Worm (Caenorhabditis elegans) whole organism, L2 larva: ENCODE measurements around the gene asns-2.

Experiments used
- C34F6.9 ChIP-seq: fragments of 150-350 bp; optimal IDR thresholded peaks from 2 replicates; lab custom pipeline; 2014; ENCODE audit warnings: missing biosample characterization, missing genetic modification characterization
- F13H6.1 ChIP-seq: sonication (generic microtip); optimal IDR thresholded peaks from 2 replicates; lab custom pipeline; 2016; ENCODE audit warnings: missing genetic modification characterization, missing compliant biosample characterization
- Y55F3AM.14 ChIP-seq: fragments of 200-800 bp; sonication (Bioruptor generic); optimal IDR thresholded peaks from 2 replicates; lab custom pipeline; 2018; ENCODE audit warnings: mild to moderate bottlenecking, missing genetic modification characterization, missing compliant biosample characterization
- ZK546.5 ChIP-seq: sonication (generic microtip); optimal IDR thresholded peaks from 2 replicates; lab custom pipeline; 2017; ENCODE audit warnings: missing biosample characterization, missing genetic modification characterization
- alr-1 ChIP-seq: fragments of 150-350 bp; optimal IDR thresholded peaks from 2 replicates; lab custom pipeline; 2014; ENCODE audit warnings: missing biosample characterization, missing genetic modification characterization
- aly-2 ChIP-seq: fragments of 150-350 bp; optimal IDR thresholded peaks from 2 replicates; lab custom pipeline; 2014; ENCODE audit warnings: missing biosample characterization, missing genetic modification characterization
- ama-1 ChIP-seq: fragments of 150-350 bp; optimal IDR thresholded peaks from 2 replicates; lab custom pipeline; 2018; ENCODE audit warnings: inconsistent platforms
- ceh-16 ChIP-seq: fragments of 150-350 bp; optimal IDR thresholded peaks from 2 replicates; lab custom pipeline; 2014; ENCODE audit warnings: missing biosample characterization, missing genetic modification characterization
- ceh-82 ChIP-seq: fragments of 150-350 bp; optimal IDR thresholded peaks from 2 replicates; lab custom pipeline; 2014; ENCODE audit warnings: missing biosample characterization, missing genetic modification characterization
- crh-2 ChIP-seq: sonication (generic microtip); optimal IDR thresholded peaks from 2 replicates; lab custom pipeline; 2017; ENCODE audit warnings: missing biosample characterization, missing genetic modification characterization
- dmd-4 ChIP-seq: sonication (generic microtip); optimal IDR thresholded peaks from 2 replicates; lab custom pipeline; 2017; ENCODE audit warnings: missing biosample characterization, missing genetic modification characterization
- egl-27 ChIP-seq: sonication (generic microtip); optimal IDR thresholded peaks from 3 replicates; lab custom pipeline; 2017; ENCODE audit warnings: missing biosample characterization, missing genetic modification reagents, missing genetic modification characterization
- elt-1 ChIP-seq: fragments of 150-350 bp; optimal IDR thresholded peaks from 2 replicates; lab custom pipeline; 2014; ENCODE audit warnings: missing biosample characterization, missing genetic modification characterization
- elt-3 ChIP-seq: sonication (generic microtip); optimal IDR thresholded peaks from 2 replicates; lab custom pipeline; 2017; ENCODE audit warnings: missing biosample characterization, missing genetic modification characterization
- fos-1 ChIP-seq: fragments of 150-350 bp; optimal IDR thresholded peaks from 2 replicates; lab custom pipeline; 2014; ENCODE audit warnings: missing biosample characterization, missing genetic modification characterization
- gmeb-1 ChIP-seq: fragments of 150-350 bp; optimal IDR thresholded peaks from 2 replicates; lab custom pipeline; 2014; ENCODE audit warnings: missing biosample characterization, missing genetic modification characterization
- lin-13 ChIP-seq: fragments of 150-350 bp; optimal IDR thresholded peaks from 2 replicates; lab custom pipeline; 2014; ENCODE audit warnings: missing biosample characterization, missing genetic modification reagents, missing genetic modification characterization
- lin-39 ChIP-seq: fragments of 150-350 bp; optimal IDR thresholded peaks from 2 replicates; lab custom pipeline; 2014; ENCODE audit warnings: missing biosample characterization, missing genetic modification reagents, missing genetic modification characterization
- lsy-2 ChIP-seq, 2 experiments: fragments of 150-350 bp in 1 of 2; sonication (generic microtip) in 1 of 2; optimal IDR thresholded peaks; 2 replicates each; lab custom pipeline; 2014 to 2017; ENCODE audit warnings: missing biosample characterization in 2 of 2, missing genetic modification characterization in 2 of 2
- mab-5 ChIP-seq: fragments of 150-350 bp; optimal IDR thresholded peaks from 2 replicates; lab custom pipeline; 2014; ENCODE audit warnings: missing biosample characterization, missing genetic modification characterization
- mbf-1 ChIP-seq: sonication (generic microtip); optimal IDR thresholded peaks from 2 replicates; lab custom pipeline; 2017; ENCODE audit warnings: missing biosample characterization, missing genetic modification characterization
- mdl-1 ChIP-seq, 2 experiments: fragments of 150-350 bp in 1 of 2; sonication (generic microtip) in 1 of 2; optimal IDR thresholded peaks; 2 replicates each; lab custom pipeline; 2017; ENCODE audit warnings: missing biosample characterization in 2 of 2, missing genetic modification characterization in 2 of 2
- nhr-11 ChIP-seq: fragments of 150-350 bp; optimal IDR thresholded peaks from 2 replicates; lab custom pipeline; 2014; ENCODE audit warnings: missing biosample characterization, missing genetic modification characterization
- nhr-12 ChIP-seq: fragments of 150-350 bp; optimal IDR thresholded peaks from 2 replicates; lab custom pipeline; 2014; ENCODE audit warnings: missing biosample characterization, missing genetic modification characterization
- nhr-129 ChIP-seq: fragments of 150-350 bp; optimal IDR thresholded peaks from 2 replicates; lab custom pipeline; 2014; ENCODE audit warnings: missing biosample characterization, missing genetic modification characterization
- nhr-23 ChIP-seq: fragments of 150-350 bp; optimal IDR thresholded peaks from 2 replicates; lab custom pipeline; 2014; ENCODE audit warnings: missing biosample characterization, missing genetic modification reagents, missing genetic modification characterization
- nhr-237 ChIP-seq: fragments of 150-350 bp; optimal IDR thresholded peaks from 2 replicates; lab custom pipeline; 2014; ENCODE audit warnings: missing biosample characterization, missing genetic modification characterization
- nhr-25 ChIP-seq: fragments of 150-350 bp; sonication (generic microtip); optimal IDR thresholded peaks from 3 replicates; lab custom pipeline; 2014; ENCODE audit warnings: missing biosample characterization, missing genetic modification characterization
- nhr-77 ChIP-seq: fragments of 150-350 bp; optimal IDR thresholded peaks from 2 replicates; lab custom pipeline; 2014; ENCODE audit warnings: missing biosample characterization, missing genetic modification characterization
- peb-1 ChIP-seq: fragments of 150-350 bp; optimal IDR thresholded peaks from 2 replicates; lab custom pipeline; 2014; ENCODE audit warnings: missing biosample characterization, missing genetic modification characterization
- sem-4 ChIP-seq: fragments of 150-350 bp; optimal IDR thresholded peaks from 2 replicates; lab custom pipeline; 2014; ENCODE audit warnings: missing biosample characterization, missing genetic modification reagents, missing genetic modification characterization
- skn-1 ChIP-seq: sonication (generic microtip); optimal IDR thresholded peaks from 2 replicates; lab custom pipeline; 2017; ENCODE audit warnings: missing biosample characterization, missing genetic modification characterization
- sma-3 ChIP-seq: sonication (generic microtip); optimal IDR thresholded peaks from 2 replicates; lab custom pipeline; 2016; ENCODE audit warnings: missing genetic modification reagents, missing genetic modification characterization, missing compliant biosample characterization
- sma-9 ChIP-seq, 2 experiments: fragments of 150-350 bp in 1 of 2; sonication (generic microtip) in 1 of 2; optimal IDR thresholded peaks; 2 replicates each; lab custom pipeline; 2014 to 2016; ENCODE audit warnings: missing genetic modification characterization in 2 of 2, mild to moderate bottlenecking in 1 of 2, missing biosample characterization in 1 of 2, missing compliant biosample characterization in 1 of 2, missing genetic modification reagents in 1 of 2, moderate library complexity in 1 of 2
- snpc-4 ChIP-seq: fragments of 150-350 bp; optimal IDR thresholded peaks from 2 replicates; lab custom pipeline; 2014; ENCODE audit warnings: missing biosample characterization, missing genetic modification characterization
- unc-55 ChIP-seq: fragments of 150-350 bp; sonication (generic microtip); optimal IDR thresholded peaks from 3 replicates; lab custom pipeline; 2014; ENCODE audit warnings: missing biosample characterization, missing genetic modification reagents, missing genetic modification characterization
- unc-62 ChIP-seq: fragments of 150-350 bp; optimal IDR thresholded peaks from 2 replicates; lab custom pipeline; 2014; ENCODE audit warnings: missing biosample characterization, missing genetic modification reagents, missing genetic modification characterization
- zag-1 ChIP-seq: fragments of 150-350 bp; optimal IDR thresholded peaks from 2 replicates; lab custom pipeline; 2014; ENCODE audit warnings: missing biosample characterization, missing genetic modification characterization
- ztf-1 ChIP-seq: fragments of 200-800 bp; sonication (Bioruptor generic); conservative IDR thresholded peaks from 2 replicates; pipeline ENCODE4 v1.3.6; 2022; ENCODE audit warnings: missing genetic modification characterization, missing compliant biosample characterization

The asns-2 gene

DNA sequence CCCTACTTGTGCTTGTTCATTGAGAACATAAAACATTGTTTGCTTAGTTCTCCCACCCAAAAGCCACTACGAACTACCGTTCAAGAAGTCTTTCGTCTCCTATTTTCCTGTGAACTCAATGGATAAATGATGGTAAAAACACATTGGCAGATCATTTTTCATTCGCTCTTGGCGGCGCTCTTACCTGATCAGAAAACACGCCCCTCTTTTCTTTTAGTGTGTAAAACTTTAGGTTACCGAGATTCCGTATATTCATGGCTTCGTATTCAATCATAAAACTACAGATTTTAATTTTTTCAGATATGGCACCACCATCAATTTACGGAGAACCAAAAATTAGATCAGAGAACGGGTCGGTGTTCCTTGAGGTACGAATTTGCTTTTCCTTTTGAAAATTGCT, 12.9 kb upstream of the asns-2 start, which contains the start of gene zig-12:
Gene zig-12 (plus strand): TSS at position 301 of the 400 bp plus-strand sequence.
- TF ChIP-seq ceh-82 (tag; lab: Kevin White, UChicago), result no peak
- TF ChIP-seq ztf-1 (GFP tag; lab: Robert Waterston, UW), result no peak
- no peak for TF ChIP-seq skn-1 (tag; lab: Kevin White, UChicago)
- no peak for TF ChIP-seq dmd-4 (tag; lab: Kevin White, UChicago)
- TF ChIP-seq elt-1 (tag; lab: Kevin White, UChicago), result no peak
- no peak for TF ChIP-seq ZK546.5 (tag; lab: Kevin White, UChicago)
- TF ChIP-seq unc-62 (GFP tag; lab: Kevin White, UChicago), result no peak
- no peak for TF ChIP-seq elt-3 (tag; lab: Kevin White, UChicago)
- no peak for TF ChIP-seq sma-3
- TF ChIP-seq sma-9 (GFP tag; optimal IDR thresholded peaks at IDR 0.05; lab: Kevin White, UChicago), result no peak
- TF ChIP-seq sma-9 (tag; optimal IDR thresholded peaks at IDR 0.05; lab: Kevin White, UChicago), result no peak
- TF ChIP-seq mdl-1 (tag; optimal IDR thresholded peaks at IDR 0.05; lab: Kevin White, UChicago), result no peak

DNA sequence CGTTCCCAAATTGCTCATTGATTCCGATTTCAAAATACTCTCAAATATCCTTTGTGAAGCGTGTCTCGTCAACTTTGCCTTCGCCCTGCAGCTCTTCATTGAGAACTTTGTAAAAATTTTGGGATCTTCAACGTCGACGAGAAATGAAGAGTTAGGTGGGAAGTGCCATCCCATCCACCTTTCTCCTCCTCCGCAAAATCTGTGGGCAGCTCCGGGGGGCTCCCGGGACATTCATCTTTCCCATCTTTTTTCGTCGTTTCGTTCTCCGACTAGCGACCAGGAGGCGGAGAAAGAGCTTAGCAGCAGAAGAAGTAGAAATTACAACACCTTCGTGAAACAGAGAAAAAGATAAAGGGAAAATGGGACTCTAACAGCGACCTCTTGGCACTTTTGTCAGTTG, 12.2 kb upstream of the asns-2 start:
- no peak for TF ChIP-seq nhr-25 (tag; lab: Kevin White, UChicago)
- TF ChIP-seq gmeb-1, result no peak
- no peak for TF ChIP-seq lin-39 (tag; lab: Kevin White, UChicago)
- no peak for TF ChIP-seq nhr-11 (tag; lab: Kevin White, UChicago)
- TF ChIP-seq mab-5 (tag; lab: Kevin White, UChicago), result no peak
- TF ChIP-seq peb-1 (tag; lab: Kevin White, UChicago), result no peak
- TF ChIP-seq skn-1 (tag; lab: Kevin White, UChicago), result no peak
- peak; percentile 2 for TF ChIP-seq nhr-129
- TF ChIP-seq elt-3 (tag; lab: Kevin White, UChicago), result no peak
- TF ChIP-seq ceh-16, result no peak
- TF ChIP-seq nhr-12 (tag; lab: Kevin White, UChicago), result no peak
- no peak for TF ChIP-seq unc-55 (GFP tag; lab: Kevin White, UChicago)
- no peak for TF ChIP-seq unc-62 (GFP tag; lab: Kevin White, UChicago)
- TF ChIP-seq egl-27 (tag; lab: Kevin White, UChicago), result no peak
- no peak for TF ChIP-seq nhr-237 (tag; lab: Kevin White, UChicago)
- no peak for TF ChIP-seq ZK546.5 (tag; lab: Kevin White, UChicago)
- no peak for TF ChIP-seq lin-13 (GFP tag; lab: Kevin White, UChicago)
- TF ChIP-seq alr-1, result no peak
- no peak for TF ChIP-seq fos-1 (tag; lab: Kevin White, UChicago)
- peak; percentile 59 for TF ChIP-seq F13H6.1 (tag; lab: Kevin White, UChicago)
- no peak for TF ChIP-seq zag-1
- no peak for TF ChIP-seq C34F6.9
- TF ChIP-seq nhr-77 (tag; lab: Kevin White, UChicago), result no peak
- TF ChIP-seq Y55F3AM.14 (GFP tag; lab: Kevin White, UChicago), result no peak
- peak; percentile 39 for TF ChIP-seq sma-9 (GFP tag; optimal IDR thresholded peaks at IDR 0.05; lab: Kevin White, UChicago)
- TF ChIP-seq sma-9 (tag; optimal IDR thresholded peaks at IDR 0.05; lab: Kevin White, UChicago), result no peak
- TF ChIP-seq snpc-4, result no peak

DNA sequence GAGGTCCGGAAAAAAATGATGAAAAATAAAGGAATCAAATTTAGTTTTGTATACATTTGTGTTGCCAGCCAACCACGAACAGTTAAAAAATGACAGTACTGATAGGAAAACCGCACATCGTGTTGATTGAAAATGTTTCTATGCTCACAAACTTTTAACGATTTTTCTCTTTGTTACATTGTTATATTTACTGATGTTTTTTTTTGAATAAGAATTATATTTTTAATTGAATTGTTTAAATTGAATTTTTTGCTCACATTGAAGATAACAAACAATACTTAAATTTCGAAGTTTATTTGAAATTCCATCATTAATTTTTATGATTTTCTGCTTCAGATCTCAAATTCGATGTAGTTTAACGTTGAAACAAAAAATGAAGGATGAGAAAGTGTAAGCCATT, 10.8 kb upstream of the asns-2 start, which contains the start of gene M02D8.5:
Gene M02D8.5 (minus strand): TSS at position 101 of the 400 bp plus-strand sequence.
- no peak for TF ChIP-seq sem-4 (tag; lab: Kevin White, UChicago)
- no peak for TF ChIP-seq unc-55 (GFP tag; lab: Kevin White, UChicago)
- no peak for TF ChIP-seq nhr-237 (tag; lab: Kevin White, UChicago)
- TF ChIP-seq ama-1 (lab: Kevin White, UChicago), result no peak
- no peak for TF ChIP-seq aly-2 (tag; lab: Kevin White, UChicago)
- TF ChIP-seq, all 48 proteins: peak for 0

DNA sequence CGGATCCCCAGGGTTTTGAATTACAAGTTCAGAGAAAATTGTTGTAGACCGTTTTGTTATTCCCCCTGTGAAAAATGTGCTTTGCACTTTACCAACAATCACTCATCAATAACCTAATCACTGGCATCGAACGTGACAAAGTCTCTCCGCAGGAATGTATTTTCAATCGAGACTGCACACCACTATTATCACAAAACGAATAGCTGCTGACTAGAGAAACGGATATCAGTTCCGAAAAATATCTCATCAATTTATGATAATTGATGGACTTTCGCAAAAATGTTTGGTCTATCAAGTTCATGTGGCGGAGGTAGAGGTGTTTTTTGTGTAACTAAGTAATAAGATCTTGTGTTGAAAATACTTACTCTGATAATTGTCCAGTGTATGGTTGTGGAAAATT, 10.3 kb upstream of the asns-2 start:
- TF ChIP-seq ZK546.5 (tag; lab: Kevin White, UChicago) (no peak), nhr-23 (no peak), lsy-2 (tag; optimal IDR thresholded peaks at IDR 0.05; lab: Kevin White, UChicago) (peak in 1 of 2 experiments; percentile 6), F13H6.1 (tag; lab: Kevin White, UChicago) (peak; percentile 20), elt-1 (tag; lab: Kevin White, UChicago) (no peak), mab-5 (tag; lab: Kevin White, UChicago) (peak; percentile 57), mbf-1 (tag; lab: Kevin White, UChicago) (no peak), unc-55 (GFP tag; lab: Kevin White, UChicago) (no peak), alr-1 (no peak), crh-2 (tag; lab: Kevin White, UChicago) (peak; percentile 11), sma-9 (GFP tag; optimal IDR thresholded peaks at IDR 0.05; lab: Kevin White, UChicago) (peak; percentile 63), sma-9 (tag; optimal IDR thresholded peaks at IDR 0.05; lab: Kevin White, UChicago) (no peak), nhr-237 (tag; lab: Kevin White, UChicago) (no peak)
